Worm (Caenorhabditis elegans) whole organism, early embryonic: ENCODE measurements around the gene C45H4.14.
"Not testable (repeated sequence)": the region's sequence is repeated elsewhere in the genome, so short reads cannot be mapped to it uniquely, and the experiment has no call there.

Experiments used
- B0310.2 ChIP-seq: sonication (generic microtip); optimal IDR thresholded peaks from 2 replicates; lab custom pipeline; 2016; ENCODE audit warnings: mild to moderate bottlenecking, missing genetic modification characterization, missing compliant biosample characterization
- F13C5.2 ChIP-seq: sonication (generic microtip); optimal IDR thresholded peaks from 2 replicates; lab custom pipeline; 2017; ENCODE audit warnings: mild to moderate bottlenecking, missing genetic modification characterization, inconsistent platforms, missing compliant biosample characterization
- aly-1 ChIP-seq: sonication (generic microtip); optimal IDR thresholded peaks from 2 replicates; lab custom pipeline; 2016; ENCODE audit warnings: missing genetic modification characterization, missing compliant biosample characterization
- ama-1 ChIP-seq: fragments of 150-350 bp; optimal IDR thresholded peaks from 2 replicates; lab custom pipeline; 2014
- ceh-13 ChIP-seq: fragments of 200-800 bp; sonication (Bioruptor generic); optimal IDR thresholded peaks from 2 replicates; lab custom pipeline; 2018; ENCODE audit warnings: mild to moderate bottlenecking, missing genetic modification characterization, missing compliant biosample characterization
- ceh-36 ChIP-seq: sonication (generic microtip); optimal IDR thresholded peaks from 2 replicates; lab custom pipeline; 2016; ENCODE audit warnings: missing genetic modification characterization, inconsistent platforms, missing compliant biosample characterization
- ets-7 ChIP-seq: sonication (generic microtip); optimal IDR thresholded peaks from 2 replicates; lab custom pipeline; 2016; ENCODE audit warnings: missing genotype, missing genetic modification characterization, missing compliant biosample characterization
- flt-1 ChIP-seq: fragments of 200-800 bp; sonication (Bioruptor generic); IDR thresholded peaks from 2 replicates; pipeline ENCODE4 v1.3.6; 2022; ENCODE audit warnings: missing genetic modification characterization, missing compliant biosample characterization
- hmbx-1 ChIP-seq: sonication (generic microtip); optimal IDR thresholded peaks from 2 replicates; lab custom pipeline; 2016; ENCODE audit warnings: mild to moderate bottlenecking, missing genetic modification characterization, missing compliant biosample characterization
- hmg-4 ChIP-seq: fragments of 200-800 bp; sonication (Bioruptor generic); optimal IDR thresholded peaks from 2 replicates; lab custom pipeline; 2018; ENCODE audit warnings: mild to moderate bottlenecking, missing genetic modification characterization, missing compliant biosample characterization
- hnd-1 ChIP-seq: sonication (generic microtip); optimal IDR thresholded peaks from 2 replicates; lab custom pipeline; 2016; ENCODE audit warnings: missing genetic modification characterization, missing compliant biosample characterization
- pes-1 ChIP-seq: fragments of 200-800 bp; sonication (Bioruptor generic); IDR thresholded peaks from 2 replicates; pipeline ENCODE4 v1.3.6; 2022; ENCODE audit warnings: missing genetic modification reagents, missing genetic modification characterization, missing compliant biosample characterization
- scrt-1 ChIP-seq: fragments of 200-800 bp; sonication (Bioruptor generic); IDR thresholded peaks from 2 replicates; pipeline ENCODE4 v1.3.6; 2022; ENCODE audit warnings: missing genetic modification characterization, missing compliant biosample characterization
- sea-1 ChIP-seq: fragments of 200-800 bp; sonication (Bioruptor generic); conservative IDR thresholded peaks from 2 replicates; pipeline ENCODE4 v1.3.6; 2022; ENCODE audit warnings: missing genetic modification characterization, missing compliant biosample characterization
- tbx-11 ChIP-seq: fragments of 200-800 bp; sonication (Bioruptor generic); IDR thresholded peaks from 2 replicates; pipeline ENCODE4 v1.3.6; 2022; ENCODE audit warnings: missing genetic modification characterization, missing compliant biosample characterization
- tbx-37 ChIP-seq: fragments of 200-800 bp; sonication (Bioruptor generic); conservative IDR thresholded peaks from 2 replicates; pipeline ENCODE4 v1.3.6; 2022; ENCODE audit warnings: missing genetic modification reagents, missing genetic modification characterization, missing compliant biosample characterization
- tra-4 ChIP-seq: sonication (generic microtip); optimal IDR thresholded peaks from 2 replicates; lab custom pipeline; 2017; ENCODE audit warnings: missing genetic modification characterization, missing compliant biosample characterization

Gene C45H4.14

DNA sequence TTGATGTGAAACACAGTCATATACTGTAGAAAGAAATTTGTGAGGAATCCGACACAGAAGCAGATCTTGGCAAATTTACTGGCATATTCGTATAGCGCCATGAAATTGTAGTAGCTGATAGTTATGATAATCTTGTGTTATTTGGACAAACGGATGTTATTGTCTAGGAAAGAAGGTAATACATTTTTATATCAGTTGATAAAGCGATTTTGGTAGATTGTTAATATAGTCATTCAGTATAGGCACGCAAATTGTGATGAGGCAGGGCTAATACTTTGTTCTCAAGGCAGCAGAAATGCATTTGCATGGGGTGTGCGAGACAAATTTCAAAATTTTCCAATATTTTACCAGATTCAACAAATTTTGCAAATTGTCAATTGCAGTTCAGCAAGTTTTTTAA lies 13.2 kb downstream of the C45H4.14 start, which contains the start of gene str-52:
Gene str-52 (minus strand): TSS at position 101 of the 400 bp plus-strand sequence.
- TF ChIP-seq ama-1 (lab: Kevin White, UChicago), result no peak
- no peak for TF ChIP-seq tbx-11 (GFP tag; lab: Robert Waterston, UW)
- no peak for TF ChIP-seq B0310.2 (tag; lab: Kevin White, UChicago)

DNA sequence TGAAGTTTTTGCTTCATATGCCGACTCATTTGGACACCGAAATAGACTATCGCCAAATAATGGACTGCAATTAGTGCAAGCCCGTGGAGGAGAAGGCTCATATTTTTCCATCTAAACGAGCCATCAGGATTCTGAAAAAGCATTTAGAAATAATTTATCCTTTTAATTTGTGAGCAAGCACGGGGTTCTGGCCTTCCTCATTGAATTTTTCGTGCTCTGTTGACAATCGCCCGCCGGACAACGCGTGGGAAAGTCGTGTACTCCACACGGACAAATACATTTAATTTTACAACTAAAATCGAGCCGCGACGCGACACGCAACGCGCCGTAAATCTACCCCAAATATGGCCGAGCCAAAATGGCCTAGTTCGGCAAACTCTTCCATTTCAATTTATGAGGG lies 14.8 kb downstream of the C45H4.14 start, which contains the start of gene F22F7.12:
Gene F22F7.12 (minus strand): TSS at position 101 of the 400 bp plus-strand sequence.
- not testable (repeated sequence) for TF ChIP-seq tbx-11 (GFP tag; lab: Robert Waterston, UW); pes-1 (GFP tag; lab: Robert Waterston, UW); aly-1

DNA sequence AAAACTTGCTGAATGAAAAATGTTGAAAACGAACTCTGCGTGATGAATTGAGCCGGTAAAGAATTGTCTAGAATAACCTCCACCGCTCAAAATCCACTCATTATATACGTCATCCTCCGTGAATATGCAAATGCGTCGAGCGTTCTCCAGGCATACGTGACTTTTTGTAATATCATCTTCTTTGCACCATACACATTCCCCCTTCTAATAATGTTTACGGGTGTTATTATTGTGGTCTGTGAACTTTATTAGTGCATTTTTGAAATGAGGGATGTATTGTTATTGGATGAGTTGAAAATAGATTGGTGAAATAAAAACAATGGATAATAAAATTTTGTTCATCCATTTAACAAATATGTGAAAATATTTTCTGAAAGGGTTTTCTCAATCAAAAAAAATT lies 19.3 kb downstream of the C45H4.14 start, which contains the start of gene F22F7.7:
Gene F22F7.7 (minus strand): TSS at position 125 of the 400 bp plus-strand sequence.
- TF ChIP-seq hmg-4, result no peak
- no peak for TF ChIP-seq sea-1 (GFP tag; lab: Robert Waterston, UW)
- TF ChIP-seq pes-1 (GFP tag; lab: Robert Waterston, UW), result no peak
- no peak for TF ChIP-seq tra-4 (tag; lab: Kevin White, UChicago)
- no peak for TF ChIP-seq ama-1 (lab: Kevin White, UChicago)
- no peak for TF ChIP-seq flt-1 (GFP tag; lab: Robert Waterston, UW)
- no peak for TF ChIP-seq ets-7 (tag; lab: Kevin White, UChicago)
- TF ChIP-seq ceh-36 (tag; lab: Kevin White, UChicago), result no peak
- no peak for TF ChIP-seq aly-1
- no peak for TF ChIP-seq B0310.2 (tag; lab: Kevin White, UChicago)
- TF ChIP-seq tbx-11 (GFP tag; lab: Robert Waterston, UW), result no peak
- TF ChIP-seq hnd-1 (tag; lab: Kevin White, UChicago), result no peak
- no peak for TF ChIP-seq ceh-13 (GFP tag; lab: Kevin White, UChicago)
- TF ChIP-seq scrt-1 (GFP tag; lab: Robert Waterston, UW), result no peak
- no peak for TF ChIP-seq hmbx-1 (tag; lab: Kevin White, UChicago)

DNA sequence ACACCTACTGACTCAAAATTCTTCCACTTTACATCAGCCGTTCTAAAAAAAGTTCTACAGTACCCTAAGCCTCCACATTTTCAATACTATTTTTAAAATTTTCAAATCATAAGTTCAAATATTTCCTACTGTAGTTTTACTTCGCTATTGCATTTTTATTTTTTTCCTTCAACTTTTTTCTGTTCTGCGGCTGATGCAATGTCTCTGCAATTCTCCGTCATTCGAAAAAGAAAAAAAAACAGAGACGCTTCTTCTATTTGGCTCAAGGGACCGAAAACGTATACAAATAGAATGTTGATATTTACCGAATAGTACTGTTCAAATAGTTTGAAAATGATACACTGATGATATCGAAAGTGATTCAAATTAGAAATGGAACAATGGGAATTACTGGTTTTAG lies 20.9 kb downstream of the C45H4.14 start:
- TF ChIP-seq tbx-37 (GFP tag; lab: Robert Waterston, UW) (no peak), sea-1 (GFP tag; lab: Robert Waterston, UW) (no peak), flt-1 (GFP tag; lab: Robert Waterston, UW) (no peak), ceh-13 (GFP tag; lab: Kevin White, UChicago) (no peak), hnd-1 (tag; lab: Kevin White, UChicago) (no peak), ets-7 (tag; lab: Kevin White, UChicago) (no peak), tbx-11 (GFP tag; lab: Robert Waterston, UW) (no peak), ama-1 (lab: Kevin White, UChicago) (no peak), scrt-1 (GFP tag; lab: Robert Waterston, UW) (no peak), aly-1 (no peak), F13C5.2 (no peak), hmbx-1 (tag; lab: Kevin White, UChicago) (no peak), tra-4 (tag; lab: Kevin White, UChicago) (no peak), ceh-36 (tag; lab: Kevin White, UChicago) (no peak)

DNA sequence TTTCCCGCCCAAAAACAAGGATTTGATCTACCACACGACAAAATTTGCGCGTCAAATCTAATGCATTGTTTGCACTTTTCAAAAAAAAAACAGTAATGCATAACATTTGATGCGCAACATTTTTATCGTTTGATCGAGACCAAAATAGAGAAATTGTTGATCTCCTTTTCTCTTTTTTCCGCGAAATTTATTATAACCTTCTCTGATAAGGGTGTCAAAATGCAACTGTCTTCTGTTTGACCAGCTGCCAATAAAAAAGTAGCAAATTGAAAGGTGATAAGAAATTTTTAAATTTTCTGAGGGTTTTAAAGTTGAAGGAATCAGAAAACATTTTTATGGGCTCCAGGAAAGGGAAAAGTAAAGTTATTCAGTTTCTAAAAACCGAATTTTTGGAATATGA lies 22.2 kb downstream of the C45H4.14 start:
- TF ChIP-seq flt-1 (GFP tag; lab: Robert Waterston, UW) (no peak), tra-4 (tag; lab: Kevin White, UChicago) (no peak), ceh-13 (GFP tag; lab: Kevin White, UChicago) (no peak), ceh-36 (tag; lab: Kevin White, UChicago) (no peak), F13C5.2 (no peak), B0310.2 (tag; lab: Kevin White, UChicago) (no peak), scrt-1 (GFP tag; lab: Robert Waterston, UW) (no peak)

DNA sequence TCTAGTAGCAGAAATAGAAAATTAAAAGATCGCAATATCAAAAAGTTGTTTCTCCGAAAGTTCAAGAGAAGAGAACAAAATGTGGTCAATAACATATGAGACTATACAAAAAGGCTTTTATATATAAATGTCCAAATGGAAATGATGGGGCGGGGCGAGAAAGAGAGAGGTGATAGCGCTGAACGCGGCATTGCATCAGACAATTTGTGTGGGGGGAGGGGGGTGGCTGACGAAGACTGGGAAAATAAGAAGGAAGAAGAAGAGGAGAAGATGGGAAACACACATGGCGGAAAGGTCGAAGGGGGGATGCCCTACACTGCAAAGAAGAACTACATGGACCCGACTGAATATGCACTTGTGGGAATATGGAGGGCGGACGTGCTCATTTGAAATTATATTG lies 23.9 kb downstream of the C45H4.14 start:
- no peak for TF ChIP-seq tbx-11 (GFP tag; lab: Robert Waterston, UW)
- no peak for TF ChIP-seq ceh-13 (GFP tag; lab: Kevin White, UChicago)
- no peak for TF ChIP-seq ama-1 (lab: Kevin White, UChicago)
- TF ChIP-seq hmg-4, result no peak
- no peak for TF ChIP-seq flt-1 (GFP tag; lab: Robert Waterston, UW)
- TF ChIP-seq ets-7 (tag; lab: Kevin White, UChicago), result no peak
- TF ChIP-seq scrt-1 (GFP tag; lab: Robert Waterston, UW), result no peak
- TF ChIP-seq tbx-37 (GFP tag; lab: Robert Waterston, UW), result no peak
- TF ChIP-seq hnd-1 (tag; lab: Kevin White, UChicago), result no peak
- no peak for TF ChIP-seq F13C5.2
- no peak for TF ChIP-seq B0310.2 (tag; lab: Kevin White, UChicago)
- no peak for TF ChIP-seq pes-1 (GFP tag; lab: Robert Waterston, UW)

DNA sequence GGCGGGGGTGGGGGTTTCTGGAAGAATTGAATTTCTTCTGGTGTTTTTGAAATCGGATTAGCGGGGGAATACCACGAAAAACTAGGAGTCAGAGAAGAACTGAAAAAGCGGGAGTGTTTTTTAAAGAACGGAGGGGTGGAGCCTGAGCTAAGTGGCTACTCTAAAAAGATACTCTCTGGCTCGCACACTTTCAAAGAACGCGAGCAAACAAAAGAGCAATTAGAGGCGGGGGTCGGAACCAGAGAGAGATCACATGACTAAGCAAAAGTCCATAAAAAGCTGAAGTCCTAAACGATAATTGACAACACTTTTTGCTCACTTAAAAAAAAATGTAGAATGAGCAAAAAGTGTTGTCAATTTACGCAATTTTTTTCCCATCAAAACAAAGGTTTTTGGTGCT lies 24.9 kb downstream of the C45H4.14 start:
- TF ChIP-seq B0310.2 (tag; lab: Kevin White, UChicago) (no peak), F13C5.2 (no peak), tbx-11 (GFP tag; lab: Robert Waterston, UW) (no peak), sea-1 (GFP tag; lab: Robert Waterston, UW) (no peak), hnd-1 (tag; lab: Kevin White, UChicago) (no peak), tbx-37 (GFP tag; lab: Robert Waterston, UW) (no peak), pes-1 (GFP tag; lab: Robert Waterston, UW) (no peak), hmg-4 (no peak), scrt-1 (GFP tag; lab: Robert Waterston, UW) (no peak), tra-4 (tag; lab: Kevin White, UChicago) (no peak), ceh-36 (tag; lab: Kevin White, UChicago) (no peak), ceh-13 (GFP tag; lab: Kevin White, UChicago) (no peak)

DNA sequence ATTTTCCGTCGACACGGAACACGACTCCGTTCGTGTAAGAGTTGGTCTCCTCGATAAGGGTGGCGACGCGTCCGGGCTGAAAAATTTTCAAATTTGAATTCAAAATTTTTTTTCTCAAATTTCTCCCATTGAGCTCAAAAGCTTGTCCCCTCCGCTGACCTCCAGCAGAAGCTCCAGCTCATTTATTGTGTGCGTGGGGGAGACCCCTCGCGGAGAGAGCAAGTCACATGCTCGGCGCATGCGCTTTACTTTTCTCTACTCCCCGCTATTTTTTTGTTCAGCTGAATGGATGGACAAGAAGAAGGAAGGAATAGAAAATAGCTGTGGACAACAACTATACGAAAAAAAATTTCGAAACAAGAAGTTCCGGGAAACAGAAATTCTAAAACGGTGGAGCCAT lies 25.7 kb downstream of the C45H4.14 start:
- 0 out of 2 replicates have a peak, but pooled peaks have one; percentile 34 for TF ChIP-seq pes-1 (GFP tag; lab: Robert Waterston, UW)
- TF ChIP-seq scrt-1 (GFP tag; lab: Robert Waterston, UW), result no peak
